Worm (Caenorhabditis elegans) whole organism, early embryonic: ENCODE data around the gene cest-24.
"Not testable (repeated sequence)": the region's sequence is repeated elsewhere in the genome, so short reads cannot be mapped to it uniquely, and the experiment has no call there.

Experiments
- aly-1 ChIP-seq: sonication (generic microtip); optimal IDR thresholded peaks from 2 replicates; lab custom pipeline; 2016; ENCODE audit warnings: missing genetic modification characterization, missing compliant biosample characterization
- ama-1 ChIP-seq: fragments of 150-350 bp; optimal IDR thresholded peaks from 2 replicates; lab custom pipeline; 2014
- ceh-36 ChIP-seq: sonication (generic microtip); optimal IDR thresholded peaks from 2 replicates; lab custom pipeline; 2016; ENCODE audit warnings: missing genetic modification characterization, inconsistent platforms, missing compliant biosample characterization
- hnd-1 ChIP-seq: sonication (generic microtip); optimal IDR thresholded peaks from 2 replicates; lab custom pipeline; 2016; ENCODE audit warnings: missing genetic modification characterization, missing compliant biosample characterization
- scrt-1 ChIP-seq: fragments of 200-800 bp; sonication (Bioruptor generic); IDR thresholded peaks from 2 replicates; pipeline ENCODE4 v1.3.6; 2022; ENCODE audit warnings: missing genetic modification characterization, missing compliant biosample characterization
- tbx-37 ChIP-seq: fragments of 200-800 bp; sonication (Bioruptor generic); conservative IDR thresholded peaks from 2 replicates; pipeline ENCODE4 v1.3.6; 2022; ENCODE audit warnings: missing genetic modification reagents, missing genetic modification characterization, missing compliant biosample characterization
- tra-4 ChIP-seq: sonication (generic microtip); optimal IDR thresholded peaks from 2 replicates; lab custom pipeline; 2017; ENCODE audit warnings: missing genetic modification characterization, missing compliant biosample characterization

DNA sequence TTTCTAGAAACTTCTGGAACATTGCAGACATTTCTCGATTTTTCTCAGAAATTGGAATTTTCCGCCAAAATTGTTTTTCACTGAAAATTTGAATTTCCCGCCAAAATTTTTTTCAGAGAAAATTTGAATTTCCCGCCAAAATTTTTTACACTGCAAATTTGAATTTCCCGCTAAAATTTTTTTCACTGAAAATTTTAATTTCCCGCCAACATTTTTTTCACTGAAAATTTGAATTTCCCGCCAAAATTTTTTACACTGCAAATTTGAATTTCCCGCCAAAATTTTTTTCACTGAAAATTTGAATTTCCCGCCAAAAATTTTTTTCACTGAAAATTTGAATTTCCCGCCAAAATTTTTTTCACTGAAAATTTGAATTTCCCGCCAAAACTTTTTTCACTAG is 20.2 kb upstream of the cest-24 start:
- TF ChIP-seq scrt-1 (GFP tag; lab: Robert Waterston, UW); ama-1 (lab: Kevin White, UChicago); tbx-37 (GFP tag; lab: Robert Waterston, UW); ceh-36 (tag; lab: Kevin White, UChicago); aly-1 (tag; lab: Kevin White, UChicago); hnd-1; tra-4 (tag; lab: Kevin White, UChicago): not testable (repeated sequence)
